Worm (Caenorhabditis elegans): ENCODE measurements around the gene ins-11.

ce11 chrII:5544764-5545163, 11.8 kb upstream of the ins-11 start, which contains the start of gene ins-13:
- TF ChIP-seq sptf-1 (tag; optimal IDR thresholded peaks at IDR 0.05), result no peak
- no peak for TF ChIP-seq mdl-1 (tag; optimal IDR thresholded peaks at IDR 0.05)
- no peak for TF ChIP-seq sox-4 (tag; optimal IDR thresholded peaks at IDR 0.05)
- TF ChIP-seq nhr-11 (tag; optimal IDR thresholded peaks at IDR 0.05), result no peak
- TF ChIP-seq unc-130 (tag; optimal IDR thresholded peaks at IDR 0.05), result no peak
- TF ChIP-seq grh-1 (GFP tag; IDR thresholded peaks at IDR 0.05), result no peak
- no peak for TF ChIP-seq lin-13 (GFP tag; optimal IDR thresholded peaks at IDR 0.05)
- no peak for TF ChIP-seq ceh-82 (tag; optimal IDR thresholded peaks at IDR 0.05)

All from whole organism, L1 larva.